Worm (Caenorhabditis elegans): Measurements from ENCODE around the gene Y39B6A.29.

ce11 chrV:19049140-19050092, 24.8 kb upstream of the Y39B6A.29 start:
- TF ChIP-seq snpc-4 (tag; optimal IDR thresholded peaks at IDR 0.05), result no peak
- no peak for TF ChIP-seq mdl-1 (tag; optimal IDR thresholded peaks at IDR 0.05)
- no peak for TF ChIP-seq ztf-4 (tag; optimal IDR thresholded peaks at IDR 0.05)
- no peak for TF ChIP-seq ztf-11 (tag; optimal IDR thresholded peaks at IDR 0.05)
- TF ChIP-seq skn-1 (tag; optimal IDR thresholded peaks at IDR 0.05), result no peak

All from whole organism, L2 larva.